Worm (Caenorhabditis elegans): Measurements from ENCODE around the gene pmp-1.

The pmp-1 gene

ce11 chrII:6891176-6891575 is 7.6 kb upstream of the pmp-1 start (continued):
- TF ChIP-seq dve-1 (tag; optimal IDR thresholded peaks at IDR 0.05; ENCODE audit: insufficient read depth), result peak; percentile 70
- TF ChIP-seq duxl-1 (tag; optimal IDR thresholded peaks at IDR 0.05; ENCODE audit: poor library complexity), result peak; percentile 43
- no peak for TF ChIP-seq aly-2 (tag; optimal IDR thresholded peaks at IDR 0.05)
- no peak for TF ChIP-seq F10B5.3 (tag; optimal IDR thresholded peaks at IDR 0.05)
- TF ChIP-seq nhr-25 (tag; optimal IDR thresholded peaks at IDR 0.05; ENCODE audit: borderline replicate concordance, insufficient read depth), result peak; percentile 47
- peak; percentile 58; the same call in 1 of the 2 replicates for TF ChIP-seq lim-7 (GFP tag; IDR thresholded peaks at IDR 0.05)
- TF ChIP-seq nhr-76 (tag; optimal IDR thresholded peaks at IDR 0.05), result no peak
- TF ChIP-seq spr-1 (tag; optimal IDR thresholded peaks at IDR 0.05), result no peak
- peak; percentile 73 for TF ChIP-seq nhr-10 (tag; optimal IDR thresholded peaks at IDR 0.05)
- TF ChIP-seq hif-1 (tag; optimal IDR thresholded peaks at IDR 0.05), result peak; percentile 41 to 98
- TF ChIP-seq php-3 (GFP tag; IDR thresholded peaks at IDR 0.05), result no peak
- TF ChIP-seq cey-2 (tag; optimal IDR thresholded peaks at IDR 0.05; ENCODE audit: borderline replicate concordance, insufficient read depth), result no peak
- TF ChIP-seq ZK337.2 (GFP tag; IDR thresholded peaks at IDR 0.05), result no peak
- TF ChIP-seq zfp-3 (GFP tag; conservative IDR thresholded peaks at IDR 0.05), result no peak
- no peak for TF ChIP-seq lin-1 (GFP tag; IDR thresholded peaks at IDR 0.05)
- TF ChIP-seq dmd-9 (GFP tag; IDR thresholded peaks at IDR 0.05), result 0 out of 2 replicates have a peak, but pooled peaks have one; percentile 27
- TF ChIP-seq gei-8 (GFP tag; optimal IDR thresholded peaks at IDR 0.05), result peak; percentile 46
- TF ChIP-seq nhr-102 (tag; optimal IDR thresholded peaks at IDR 0.05), result peak; percentile 69
- TF ChIP-seq arid-1 (GFP tag; conservative IDR thresholded peaks at IDR 0.05), result no peak
- TF ChIP-seq hlh-11 (tag; optimal IDR thresholded peaks at IDR 0.05), result peak; percentile 91
- TF ChIP-seq snpc-4 (tag; optimal IDR thresholded peaks at IDR 0.05), result no peak
- TF ChIP-seq ztf-7 (tag; optimal IDR thresholded peaks at IDR 0.05), result no peak
- TF ChIP-seq lin-38 (GFP tag; IDR thresholded peaks at IDR 0.05), result peak; percentile 17; the same call in 1 of the 2 replicates
- no peak for TF ChIP-seq mdt-29 (GFP tag; IDR thresholded peaks at IDR 0.05)
- TF ChIP-seq R02D3.7 (tag; optimal IDR thresholded peaks at IDR 0.05), result no peak
- no peak for TF ChIP-seq lin-39 (tag; optimal IDR thresholded peaks at IDR 0.05)
- TF ChIP-seq mxl-3 (GFP tag; optimal IDR thresholded peaks at IDR 0.05), result peak; percentile 88
- TF ChIP-seq egl-27 (tag; optimal IDR thresholded peaks at IDR 0.05), result no peak
- no peak for TF ChIP-seq saeg-2 (GFP tag; IDR thresholded peaks at IDR 0.05)
- TF ChIP-seq Y48G9A.11 (GFP tag; IDR thresholded peaks at IDR 0.05), result no peak
- peak; percentile 43 for TF ChIP-seq rbr-2 (tag; optimal IDR thresholded peaks at IDR 0.05)
- no peak for TF ChIP-seq madf-9 (GFP tag; conservative IDR thresholded peaks at IDR 0.05)
- TF ChIP-seq snpc-1.2 (GFP tag; IDR thresholded peaks at IDR 0.05), result no peak
- TF ChIP-seq tag-97 (GFP tag; IDR thresholded peaks at IDR 0.05), result no peak
- TF ChIP-seq daf-19 (GFP tag; conservative IDR thresholded peaks at IDR 0.05), result no peak
- no peak for TF ChIP-seq madf-5 (GFP tag; IDR thresholded peaks at IDR 0.05)
- no peak for TF ChIP-seq ztf-11 (tag; optimal IDR thresholded peaks at IDR 0.05)
- TF ChIP-seq pqm-1 (tag; optimal IDR thresholded peaks at IDR 0.05), result no peak
- 0 out of 2 replicates have a peak, but pooled peaks have one; percentile 20 for TF ChIP-seq tra-1 (GFP tag; IDR thresholded peaks at IDR 0.05)
- TF ChIP-seq Y105C5A.15 (GFP tag; IDR thresholded peaks at IDR 0.05), result 0 out of 2 replicates have a peak, but pooled peaks have one; percentile 55
- no peak for TF ChIP-seq ceh-44 (GFP tag; IDR thresholded peaks at IDR 0.05)
- no peak for TF ChIP-seq vab-7 (GFP tag; IDR thresholded peaks at IDR 0.05)
- TF ChIP-seq nhr-6 (tag; optimal IDR thresholded peaks at IDR 0.05), result no peak
- 0 out of 2 replicates have a peak, but pooled peaks have one; percentile 49 for TF ChIP-seq Y75B8A.6 (GFP tag; IDR thresholded peaks at IDR 0.05)
- TF ChIP-seq nhr-41 (GFP tag; IDR thresholded peaks at IDR 0.05), result no peak
- TF ChIP-seq ceh-28 (tag; optimal IDR thresholded peaks at IDR 0.05), result no peak
- TF ChIP-seq T26A8.4 (GFP tag; IDR thresholded peaks at IDR 0.05), result 0 out of 2 replicates have a peak, but pooled peaks have one; percentile 46
- peak; percentile 51; the same call in 1 of the 2 replicates for TF ChIP-seq ceh-20 (GFP tag; IDR thresholded peaks at IDR 0.05)
- TF ChIP-seq sdz-12 (GFP tag; optimal IDR thresholded peaks at IDR 0.05), result no peak
- no peak for TF ChIP-seq ceh-62 (tag; optimal IDR thresholded peaks at IDR 0.05)
- peak; percentile 80 for TF ChIP-seq mep-1 (tag; optimal IDR thresholded peaks at IDR 0.05)

Measured in whole organism, L4 larva.